Worm (Caenorhabditis elegans): ENCODE measurements around the gene sbsp-1.

DNA sequence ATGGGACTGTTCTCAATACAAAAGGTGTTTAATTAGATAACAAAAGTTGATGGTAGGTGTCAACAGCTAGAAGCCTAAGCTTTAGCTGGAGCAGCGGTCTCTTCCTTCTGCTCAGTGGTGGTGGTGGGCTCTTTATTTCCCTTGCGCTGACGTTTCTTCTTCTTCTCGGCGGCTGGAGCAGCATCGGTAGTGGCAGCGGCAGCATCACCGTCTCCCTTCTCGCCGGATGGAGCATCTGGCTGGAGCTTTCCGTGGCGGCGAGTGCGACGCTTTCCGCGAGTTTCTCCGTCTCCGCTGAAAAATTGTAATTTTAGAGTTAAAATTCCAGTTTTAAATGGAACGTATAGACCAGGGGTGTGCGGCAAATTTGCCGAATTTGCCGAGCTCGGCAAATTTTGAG, 34.4 kb downstream of the sbsp-1 start:
- TF ChIP-seq F13H6.1 (tag; optimal IDR thresholded peaks at IDR 0.05) (no peak), ZK546.5 (tag; optimal IDR thresholded peaks at IDR 0.05) (no peak), sma-3 (GFP tag; optimal IDR thresholded peaks at IDR 0.05) (no peak), lin-13 (GFP tag; optimal IDR thresholded peaks at IDR 0.05) (no peak), nhr-25 (tag; optimal IDR thresholded peaks at IDR 0.05) (no peak), ztf-11 (tag; optimal IDR thresholded peaks at IDR 0.05) (no peak), mdl-1 (tag; optimal IDR thresholded peaks at IDR 0.05) (no peak), ama-1 (optimal IDR thresholded peaks at IDR 0.05) (no peak), nhr-23 (tag; optimal IDR thresholded peaks at IDR 0.05) (no peak), mab-5 (tag; optimal IDR thresholded peaks at IDR 0.05) (no peak), nhr-10 (tag; optimal IDR thresholded peaks at IDR 0.05) (no peak), nhr-77 (tag; optimal IDR thresholded peaks at IDR 0.05) (no peak)

Data from whole organism, L2 larva.